Fruit fly (Drosophila melanogaster) whole organism, embryonic: ENCODE results near the gene CG31638.

ENCODE experiments used
- Adf1 ChIP-seq: fragments of 200-800 bp; sonication (Bioruptor generic); IDR thresholded peaks from 2 replicates; pipeline ENCODE4 v1.3.6; 2022; ENCODE audit warnings: missing biosample characterization, missing genetic modification characterization
- B-H2 ChIP-seq: fragments of 200-800 bp; sonication (Bioruptor generic); optimal IDR thresholded peaks from 2 replicates; lab custom pipeline; 2018; ENCODE audit warnings: missing biosample characterization, mild to moderate bottlenecking, missing genetic modification characterization
- CG10462 ChIP-seq: fragments of 200-800 bp; sonication (Bioruptor generic); optimal IDR thresholded peaks from 2 replicates; lab custom pipeline; 2016; ENCODE audit warnings: missing biosample characterization, missing genetic modification characterization
- CG10565 ChIP-seq: fragments of 200-800 bp; sonication (Bioruptor generic); optimal IDR thresholded peaks from 3 replicates; lab custom pipeline; 2016; ENCODE audit warnings: missing biosample characterization, mild to moderate bottlenecking, missing genetic modification characterization
- CG10959 ChIP-seq: fragments of 200-800 bp; sonication (Bioruptor generic); IDR thresholded peaks from 2 replicates; pipeline ENCODE4 v1.3.6; 2022; ENCODE audit warnings: missing biosample characterization, missing genetic modification characterization
- CG10979 ChIP-seq: fragments of 200-800 bp; sonication (Bioruptor generic); optimal IDR thresholded peaks from 2 replicates; lab custom pipeline; 2018; ENCODE audit warnings: missing biosample characterization, mild to moderate bottlenecking, missing genetic modification characterization, moderate library complexity
- CG11398 ChIP-seq: fragments of 200-800 bp; sonication (Bioruptor generic); optimal IDR thresholded peaks from 2 replicates; lab custom pipeline; 2016; ENCODE audit warnings: missing biosample characterization, missing genetic modification characterization
- CG11504 ChIP-seq: fragments of 200-800 bp; sonication (Bioruptor generic); optimal IDR thresholded peaks from 3 replicates; lab custom pipeline; 2019; ENCODE audit warnings: missing biosample characterization, mild to moderate bottlenecking, missing genetic modification characterization, moderate library complexity
- CG11560 ChIP-seq: fragments of 200-800 bp; sonication (Bioruptor generic); IDR thresholded peaks from 3 replicates; pipeline ENCODE4 v1.3.6; 2022; ENCODE audit warnings: missing biosample characterization, missing genetic modification characterization
- CG13424 ChIP-seq: fragments of 200-800 bp; sonication (Bioruptor generic); optimal IDR thresholded peaks from 2 replicates; lab custom pipeline; 2019; ENCODE audit warnings: missing biosample characterization, mild to moderate bottlenecking, missing genetic modification characterization, moderate library complexity
- CG15601 ChIP-seq: fragments of 200-800 bp; sonication (Bioruptor generic); optimal IDR thresholded peaks from 3 replicates; lab custom pipeline; 2019; ENCODE audit warnings: missing biosample characterization, mild to moderate bottlenecking, missing genetic modification characterization, moderate library complexity
- CG17328 ChIP-seq: fragments of 200-800 bp; sonication (Bioruptor generic); IDR thresholded peaks from 2 replicates; pipeline ENCODE4 v1.3.6; 2022; ENCODE audit warnings: missing biosample characterization, missing genetic modification characterization
- CG2116 ChIP-seq: fragments of 200-800 bp; sonication (Bioruptor generic); optimal IDR thresholded peaks from 3 replicates; lab custom pipeline; 2018; ENCODE audit warnings: missing biosample characterization, mild to moderate bottlenecking, missing genetic modification characterization
- CG31224 ChIP-seq: fragments of 200-800 bp; sonication (Bioruptor generic); IDR thresholded peaks from 2 replicates; pipeline ENCODE4 v1.3.6; 2022; ENCODE audit warnings: missing biosample characterization, missing genetic modification characterization
- CG32772 ChIP-seq: fragments of 200-800 bp; sonication (Bioruptor generic); IDR thresholded peaks from 2 replicates; pipeline ENCODE4 v1.3.6; 2022; ENCODE audit warnings: missing biosample characterization, missing genetic modification characterization
- CG34376 ChIP-seq: fragments of 200-800 bp; sonication (Bioruptor generic); optimal IDR thresholded peaks from 2 replicates; lab custom pipeline; 2018; ENCODE audit warnings: missing biosample characterization, mild to moderate bottlenecking, missing genetic modification characterization
- CG5180 ChIP-seq: fragments of 200-800 bp; sonication (Bioruptor generic); optimal IDR thresholded peaks from 3 replicates; lab custom pipeline; 2017; ENCODE audit warnings: missing biosample characterization, missing genetic modification characterization, mild to moderate bottlenecking, moderate library complexity, missing genetic modification reagents
- CG5953 ChIP-seq: fragments of 200-800 bp; sonication (Bioruptor generic); IDR thresholded peaks from 2 replicates; pipeline ENCODE4 v1.3.6; 2022; ENCODE audit warnings: missing biosample characterization, missing genetic modification characterization
- CG6254 ChIP-seq: fragments of 200-800 bp; sonication (Bioruptor generic); optimal IDR thresholded peaks from 3 replicates; lab custom pipeline; 2017; ENCODE audit warnings: mild to moderate bottlenecking, missing biosample characterization, missing genetic modification reagents, missing genetic modification characterization
- CG6689 ChIP-seq: fragments of 200-800 bp; sonication (Bioruptor generic); IDR thresholded peaks from 2 replicates; pipeline ENCODE4 v1.3.6; 2022; ENCODE audit warnings: missing biosample characterization, missing genetic modification characterization
- CG6765 ChIP-seq: fragments of 200-800 bp; sonication (Bioruptor generic); optimal IDR thresholded peaks from 3 replicates; lab custom pipeline; 2017; ENCODE audit warnings: missing biosample characterization, mild to moderate bottlenecking, missing genetic modification characterization
- Dip2 ChIP-seq: fragments of 200-800 bp; sonication (Bioruptor generic); IDR thresholded peaks from 2 replicates; pipeline ENCODE4 v1.3.6; 2022; ENCODE audit warnings: missing biosample characterization, missing genetic modification characterization
- Dref ChIP-seq: fragments of 200-800 bp; sonication (Bioruptor generic); IDR thresholded peaks from 2 replicates; pipeline ENCODE4 v1.3.6; 2022; ENCODE audit warnings: missing biosample characterization, missing genetic modification characterization
- Max ChIP-seq: fragments of 200-800 bp; sonication (Bioruptor generic); optimal IDR thresholded peaks from 2 replicates; lab custom pipeline; 2016; ENCODE audit warnings: missing biosample characterization, mild to moderate bottlenecking, missing genetic modification characterization
- Mes4 ChIP-seq: fragments of 200-800 bp; sonication (Bioruptor generic); optimal IDR thresholded peaks from 2 replicates; lab custom pipeline; 2016; ENCODE audit warnings: missing biosample characterization, missing genetic modification characterization
- Six4 ChIP-seq: fragments of 200-800 bp; sonication (Bioruptor generic); optimal IDR thresholded peaks from 2 replicates; lab custom pipeline; 2016; ENCODE audit warnings: missing biosample characterization, missing genetic modification characterization
- Ssrp ChIP-seq: fragments of 200-800 bp; sonication (Bioruptor generic); optimal IDR thresholded peaks from 2 replicates; lab custom pipeline; 2018; ENCODE audit warnings: missing biosample characterization, mild to moderate bottlenecking, missing genetic modification characterization, moderate library complexity
- Stat92E ChIP-seq, 3 experiments: fragments of >200 bp in 2 of 3; fragments of 200-800 bp in 1 of 3; sonication (Bioruptor generic) in 1 of 3; optimal IDR thresholded peaks; 2 replicates each; lab custom pipeline; 2017 to 2019; ENCODE audit warnings: missing biosample characterization in 3 of 3, missing genetic modification characterization in 3 of 3, mild to moderate bottlenecking in 1 of 3, moderate library complexity in 1 of 3
- Trl ChIP-seq, 3 experiments: fragments of >200 bp in 2 of 3; fragments of 200-800 bp in 1 of 3; sonication (Bioruptor generic) in 1 of 3; optimal IDR thresholded peaks; 2 replicates in 1 of 3; 3 replicates in 2 of 3; lab custom pipeline; 2016 to 2017; ENCODE audit warnings: missing biosample characterization in 1 of 3, missing genetic modification characterization in 1 of 3
- ac ChIP-seq: fragments of 200-800 bp; sonication (Bioruptor generic); optimal IDR thresholded peaks from 3 replicates; lab custom pipeline; 2017; ENCODE audit warnings: missing biosample characterization, mild to moderate bottlenecking, missing genetic modification characterization
- amos ChIP-seq: fragments of 200-800 bp; sonication (Bioruptor generic); IDR thresholded peaks from 2 replicates; pipeline ENCODE4 v1.3.6; 2022; ENCODE audit warnings: missing biosample characterization, missing genetic modification characterization; ENCODE audit not compliant: partially characterized antibody
- ato ChIP-seq: fragments of 200-800 bp; sonication (Bioruptor generic); IDR thresholded peaks from 2 replicates; pipeline ENCODE4 v1.3.6; 2022; ENCODE audit warnings: missing biosample characterization, missing genetic modification characterization; ENCODE audit not compliant: partially characterized antibody
- az2 ChIP-seq: fragments of 200-800 bp; sonication (Bioruptor generic); optimal IDR thresholded peaks from 3 replicates; lab custom pipeline; 2016; ENCODE audit warnings: missing biosample characterization, missing genetic modification characterization
- bsh ChIP-seq, 2 experiments: fragments of 200-800 bp; sonication (Bioruptor generic); optimal IDR thresholded peaks; 2 replicates each; lab custom pipeline; 2017 to 2018; ENCODE audit warnings: mild to moderate bottlenecking in 2 of 2, missing biosample characterization in 2 of 2, missing genetic modification characterization in 2 of 2, moderate library complexity in 1 of 2
- caup ChIP-seq: fragments of 200-800 bp; sonication (Bioruptor generic); optimal IDR thresholded peaks from 3 replicates; lab custom pipeline; 2017; ENCODE audit warnings: missing biosample characterization, mild to moderate bottlenecking, missing genetic modification characterization, moderate library complexity; ENCODE audit not compliant: severe bottlenecking
- chinmo ChIP-seq: fragments of 200-800 bp; sonication (Bioruptor generic); IDR thresholded peaks from 4 replicates; pipeline ENCODE4 v1.3.6; 2022; ENCODE audit warnings: missing biosample characterization, missing genetic modification characterization; ENCODE audit not compliant: partially characterized antibody
- ewg ChIP-seq: fragments of 200-800 bp; sonication (Bioruptor generic); optimal IDR thresholded peaks from 3 replicates; lab custom pipeline; 2017; ENCODE audit warnings: mild to moderate bottlenecking, missing biosample characterization, missing genetic modification reagents, missing genetic modification characterization
- ftz-f1 ChIP-seq: fragments of 200-800 bp; sonication (Bioruptor generic); optimal IDR thresholded peaks from 2 replicates; lab custom pipeline; 2016; ENCODE audit warnings: missing biosample characterization, missing genetic modification characterization
- gro ChIP-seq: fragments of 200-800 bp; sonication (Bioruptor generic); optimal IDR thresholded peaks from 2 replicates; lab custom pipeline; 2016; ENCODE audit warnings: missing biosample characterization, missing genetic modification characterization
- lbe ChIP-seq: fragments of 200-800 bp; sonication (Bioruptor generic); optimal IDR thresholded peaks from 2 replicates; lab custom pipeline; 2016; ENCODE audit warnings: missing biosample characterization, mild to moderate bottlenecking, missing genetic modification characterization
- maf-S ChIP-seq: fragments of 200-800 bp; sonication (Bioruptor generic); optimal IDR thresholded peaks from 2 replicates; lab custom pipeline; 2016; ENCODE audit warnings: missing biosample characterization, missing genetic modification characterization
- pan ChIP-seq, 4 experiments: fragments of >200 bp in 3 of 4; fragments of 200-800 bp in 1 of 4; sonication (Bioruptor generic) in 1 of 4; optimal IDR thresholded peaks in 3 of 4; IDR thresholded peaks in 1 of 4; 2 replicates each; pipeline versions ENCODE4 v1.3.6 to Lab custom; 2017 to 2022; ENCODE audit warnings: missing biosample characterization in 2 of 4, missing genetic modification characterization in 2 of 4, mixed read lengths in 1 of 4
- salm ChIP-seq: fragments of 200-800 bp; sonication (Bioruptor generic); optimal IDR thresholded peaks from 2 replicates; lab custom pipeline; 2018; ENCODE audit warnings: missing biosample characterization, mild to moderate bottlenecking, missing genetic modification characterization
- shn ChIP-seq: fragments of 200-800 bp; sonication (Bioruptor generic); optimal IDR thresholded peaks from 3 replicates; lab custom pipeline; 2016; ENCODE audit warnings: missing biosample characterization, missing genetic modification characterization
- slbo ChIP-seq: fragments of 200-800 bp; sonication (Bioruptor generic); IDR thresholded peaks from 2 replicates; pipeline ENCODE4 v1.3.6; 2022; ENCODE audit warnings: missing biosample characterization, missing genetic modification characterization
- sob ChIP-seq: fragments of 200-800 bp; sonication (Bioruptor generic); IDR thresholded peaks from 2 replicates; pipeline ENCODE4 v1.3.6; 2022; ENCODE audit warnings: missing biosample characterization, missing genetic modification characterization
- unpg ChIP-seq: fragments of 200-800 bp; sonication (Bioruptor generic); optimal IDR thresholded peaks from 3 replicates; lab custom pipeline; 2018; ENCODE audit warnings: missing biosample characterization, mild to moderate bottlenecking, missing genetic modification characterization, moderate library complexity
- wek ChIP-seq: fragments of 200-800 bp; sonication (Bioruptor generic); optimal IDR thresholded peaks from 3 replicates; lab custom pipeline; 2018; ENCODE audit warnings: missing biosample characterization, mild to moderate bottlenecking, missing genetic modification characterization, moderate library complexity
- z ChIP-seq: fragments of 200-800 bp; sonication (Bioruptor generic); IDR thresholded peaks from 3 replicates; pipeline ENCODE4 v1.3.6; 2022; ENCODE audit warnings: missing biosample characterization, missing genetic modification characterization

CG31638 gene

DNA sequence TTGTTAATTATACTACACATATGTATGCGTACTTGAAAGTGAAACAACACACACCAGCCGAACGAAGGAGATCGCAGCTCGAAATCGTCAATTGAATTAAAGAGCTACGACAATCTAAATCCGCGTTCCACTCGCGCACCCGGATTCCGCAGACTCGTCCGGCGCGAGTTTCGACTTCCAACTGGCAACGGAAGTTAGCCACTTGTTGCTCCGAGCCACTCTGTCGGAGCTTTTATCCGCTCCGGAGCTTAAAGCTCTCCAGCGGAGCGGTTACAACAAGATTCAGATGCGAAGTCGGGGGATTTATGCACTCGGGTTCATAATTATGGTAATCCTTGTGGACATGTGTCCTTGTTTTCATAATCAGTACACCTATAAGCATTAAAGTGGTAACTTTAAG is 25.4 kb upstream of the CG31638 start, which contains the start of gene Rchy1 (continued):
- TF ChIP-seq sob (GFP tag; lab: Robert Waterston, UW) (peak; percentile 58; the same call in 1 of the 2 replicates), amos (GFP tag; lab: Robert Waterston, UW) (peak; percentile 17; the same call in 1 of the 2 replicates), CG6689 (no peak), Trl (optimal IDR thresholded peaks at IDR 0.05; lab: Kevin White, UChicago) (no peak), Trl (GFP tag; optimal IDR thresholded peaks at IDR 0.05; lab: Kevin White, UChicago) (peak; percentile 20), Dip2 (no peak), CG6254 (no peak), CG5953 (GFP tag; lab: Robert Waterston, UW) (no peak), Mes4 (GFP tag; lab: Kevin White, UChicago) (no peak), slbo (GFP tag; lab: Robert Waterston, UW) (no peak), CG32772 (no peak), CG11504 (tag; lab: Kevin White, UChicago) (peak; percentile 43), ewg (no peak), az2 (no peak), CG17328 (GFP tag; lab: Robert Waterston, UW) (0 out of 2 replicates have a peak, but pooled peaks have one; percentile 13), CG15601 (tag; lab: Kevin White, UChicago) (no peak), z (GFP tag; lab: Robert Waterston, UW) (no peak), lbe (no peak), bsh (GFP tag; optimal IDR thresholded peaks at IDR 0.05; lab: Kevin White, UChicago) (peak in 1 of 2 experiments; percentile 0), Stat92E (GFP tag; optimal IDR thresholded peaks at IDR 0.05; lab: Kevin White, UChicago) (no peak), Adf1 (peak; percentile 14; the same call in 1 of the 2 replicates), CG34376 (GFP tag; lab: Kevin White, UChicago) (peak; percentile 82), ac (no peak), CG10462 (no peak), CG10565 (GFP tag; lab: Kevin White, UChicago) (no peak), CG10979 (tag; lab: Kevin White, UChicago) (no peak), CG2116 (GFP tag; lab: Kevin White, UChicago) (no peak), maf-S (no peak), gro (GFP tag; lab: Kevin White, UChicago) (peak; percentile 54), Dref (GFP tag; lab: Robert Waterston, UW) (no peak), CG13424 (tag; lab: Kevin White, UChicago) (peak; percentile 6), Ssrp (tag; lab: Kevin White, UChicago) (no peak), CG5180 (GFP tag; lab: Kevin White, UChicago) (peak; percentile 47), wek (peak; percentile 49), CG11398 (GFP tag; lab: Kevin White, UChicago) (no peak), chinmo (GFP tag; lab: Robert Waterston, UW) (0 out of 4 replicates have a peak, but pooled peaks have one; percentile 38), salm (tag; lab: Kevin White, UChicago) (no peak), Max (GFP tag; lab: Kevin White, UChicago) (no peak), caup (GFP tag; lab: Kevin White, UChicago) (peak; percentile 76), CG10959 (GFP tag; lab: Robert Waterston, UW) (no peak), ato (GFP tag; lab: Robert Waterston, UW) (peak; percentile 49; the same call in 1 of the 2 replicates), CG6765 (GFP tag; lab: Kevin White, UChicago) (peak; percentile 49), Six4 (GFP tag; lab: Kevin White, UChicago) (no peak), shn (GFP tag; lab: Kevin White, UChicago) (no peak), CG31224 (GFP tag; lab: Robert Waterston, UW) (no peak), CG11560 (no peak), ftz-f1 (GFP tag; lab: Kevin White, UChicago) (peak; percentile 25), pan (optimal IDR thresholded peaks at IDR 0.05; lab: Kevin White, UChicago) (no peak), pan (GFP tag; optimal IDR thresholded peaks at IDR 0.05 in 1 of 2, IDR thresholded peaks at IDR 0.05 in 1 of 2) (peak in 1 of 2 experiments; percentile 27), unpg (GFP tag; lab: Kevin White, UChicago) (peak; percentile 1), B-H2 (GFP tag; lab: Kevin White, UChicago) (peak; percentile 26)
